Worm (Caenorhabditis elegans) whole organism, early embryonic: ENCODE results near the gene srx-47.

Experiments
- B0310.2 ChIP-seq: sonication (generic microtip); optimal IDR thresholded peaks from 2 replicates; lab custom pipeline; 2016; ENCODE audit warnings: mild to moderate bottlenecking, missing genetic modification characterization, missing compliant biosample characterization
- F13C5.2 ChIP-seq: sonication (generic microtip); optimal IDR thresholded peaks from 2 replicates; lab custom pipeline; 2017; ENCODE audit warnings: mild to moderate bottlenecking, missing genetic modification characterization, inconsistent platforms, missing compliant biosample characterization
- aly-1 ChIP-seq: sonication (generic microtip); optimal IDR thresholded peaks from 2 replicates; lab custom pipeline; 2016; ENCODE audit warnings: missing genetic modification characterization, missing compliant biosample characterization
- ama-1 ChIP-seq: fragments of 150-350 bp; optimal IDR thresholded peaks from 2 replicates; lab custom pipeline; 2014
- ceh-13 ChIP-seq: fragments of 200-800 bp; sonication (Bioruptor generic); optimal IDR thresholded peaks from 2 replicates; lab custom pipeline; 2018; ENCODE audit warnings: mild to moderate bottlenecking, missing genetic modification characterization, missing compliant biosample characterization
- ceh-36 ChIP-seq: sonication (generic microtip); optimal IDR thresholded peaks from 2 replicates; lab custom pipeline; 2016; ENCODE audit warnings: missing genetic modification characterization, inconsistent platforms, missing compliant biosample characterization
- ets-7 ChIP-seq: sonication (generic microtip); optimal IDR thresholded peaks from 2 replicates; lab custom pipeline; 2016; ENCODE audit warnings: missing genotype, missing genetic modification characterization, missing compliant biosample characterization
- flt-1 ChIP-seq: fragments of 200-800 bp; sonication (Bioruptor generic); IDR thresholded peaks from 2 replicates; pipeline ENCODE4 v1.3.6; 2022; ENCODE audit warnings: missing genetic modification characterization, missing compliant biosample characterization
- hmbx-1 ChIP-seq: sonication (generic microtip); optimal IDR thresholded peaks from 2 replicates; lab custom pipeline; 2016; ENCODE audit warnings: mild to moderate bottlenecking, missing genetic modification characterization, missing compliant biosample characterization
- hmg-4 ChIP-seq: fragments of 200-800 bp; sonication (Bioruptor generic); optimal IDR thresholded peaks from 2 replicates; lab custom pipeline; 2018; ENCODE audit warnings: mild to moderate bottlenecking, missing genetic modification characterization, missing compliant biosample characterization
- hnd-1 ChIP-seq: sonication (generic microtip); optimal IDR thresholded peaks from 2 replicates; lab custom pipeline; 2016; ENCODE audit warnings: missing genetic modification characterization, missing compliant biosample characterization
- pes-1 ChIP-seq: fragments of 200-800 bp; sonication (Bioruptor generic); IDR thresholded peaks from 2 replicates; pipeline ENCODE4 v1.3.6; 2022; ENCODE audit warnings: missing genetic modification reagents, missing genetic modification characterization, missing compliant biosample characterization
- scrt-1 ChIP-seq: fragments of 200-800 bp; sonication (Bioruptor generic); IDR thresholded peaks from 2 replicates; pipeline ENCODE4 v1.3.6; 2022; ENCODE audit warnings: missing genetic modification characterization, missing compliant biosample characterization
- sea-1 ChIP-seq: fragments of 200-800 bp; sonication (Bioruptor generic); conservative IDR thresholded peaks from 2 replicates; pipeline ENCODE4 v1.3.6; 2022; ENCODE audit warnings: missing genetic modification characterization, missing compliant biosample characterization
- tbx-11 ChIP-seq: fragments of 200-800 bp; sonication (Bioruptor generic); IDR thresholded peaks from 2 replicates; pipeline ENCODE4 v1.3.6; 2022; ENCODE audit warnings: missing genetic modification characterization, missing compliant biosample characterization
- tbx-37 ChIP-seq: fragments of 200-800 bp; sonication (Bioruptor generic); conservative IDR thresholded peaks from 2 replicates; pipeline ENCODE4 v1.3.6; 2022; ENCODE audit warnings: missing genetic modification reagents, missing genetic modification characterization, missing compliant biosample characterization
- tra-4 ChIP-seq: sonication (generic microtip); optimal IDR thresholded peaks from 2 replicates; lab custom pipeline; 2017; ENCODE audit warnings: missing genetic modification characterization, missing compliant biosample characterization

srx-47 gene

DNA sequence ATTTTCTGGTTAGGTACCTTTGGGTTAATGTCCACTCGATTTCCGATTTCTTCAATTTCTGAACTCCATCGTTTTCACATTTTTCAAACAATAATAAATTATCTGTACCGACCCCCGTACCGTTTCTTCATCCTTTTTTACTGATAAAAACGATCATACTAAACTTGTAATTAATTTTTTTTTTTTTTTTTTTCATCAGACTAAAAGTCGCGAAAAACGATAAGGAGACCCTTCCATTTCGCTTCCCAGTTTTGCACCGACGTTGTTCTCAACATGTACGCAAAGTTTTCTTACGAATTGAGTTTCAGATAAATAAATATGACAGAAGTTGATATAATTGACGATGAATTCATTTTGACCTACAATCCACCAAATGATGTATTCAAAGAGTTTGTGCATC, 28.6 kb upstream of the srx-47 start, which contains the start of gene F44A2.7:
Gene F44A2.7, plus strand, starts transcription at position 301 of the 400 bp plus-strand sequence.
- no peak for TF ChIP-seq B0310.2 (tag; lab: Kevin White, UChicago)
- no peak for TF ChIP-seq pes-1 (GFP tag; lab: Robert Waterston, UW)
- no peak for TF ChIP-seq tbx-37 (GFP tag; lab: Robert Waterston, UW)
- no peak for TF ChIP-seq hmbx-1 (tag; lab: Kevin White, UChicago)
- TF ChIP-seq tbx-11 (GFP tag; lab: Robert Waterston, UW), result no peak
- TF ChIP-seq hmg-4, result no peak
- TF ChIP-seq tra-4 (tag; lab: Kevin White, UChicago), result no peak
- no peak for TF ChIP-seq sea-1
- no peak for TF ChIP-seq ceh-13 (GFP tag; lab: Kevin White, UChicago)
- no peak for TF ChIP-seq hnd-1 (tag; lab: Kevin White, UChicago)
- TF ChIP-seq flt-1 (GFP tag; lab: Robert Waterston, UW), result no peak
- TF ChIP-seq aly-1 (tag; lab: Kevin White, UChicago), result no peak
- TF ChIP-seq F13C5.2 (tag; lab: Kevin White, UChicago), result no peak
- no peak for TF ChIP-seq ceh-36 (tag; lab: Kevin White, UChicago)
- no peak for TF ChIP-seq ama-1 (lab: Kevin White, UChicago)
- TF ChIP-seq ets-7 (tag; lab: Kevin White, UChicago), result no peak
- no peak for TF ChIP-seq scrt-1 (GFP tag; lab: Robert Waterston, UW)

DNA sequence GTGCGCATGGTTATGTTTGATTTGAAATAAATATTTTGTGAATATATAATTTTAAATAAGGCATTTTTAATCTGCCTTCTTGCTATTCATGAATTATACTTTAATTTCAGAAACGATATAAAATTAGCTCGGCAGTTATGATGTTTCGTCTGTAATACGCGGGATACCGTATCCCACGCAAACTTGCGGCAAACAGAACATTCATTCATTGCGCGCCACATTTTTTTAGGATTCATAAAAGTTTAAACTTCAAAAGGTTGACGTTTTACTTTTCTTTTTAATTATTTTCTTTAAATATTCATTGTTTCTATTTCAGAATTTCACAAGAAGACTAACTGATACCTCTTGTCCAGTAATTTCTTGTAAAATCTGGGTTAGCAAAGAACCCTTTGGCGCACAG, 26.9 kb upstream of the srx-47 start, which contains the start of gene tag-153:
Gene tag-153, plus strand, starts transcription at position 200 of the 400 bp plus-strand sequence.
- no peak for TF ChIP-seq pes-1 (GFP tag; lab: Robert Waterston, UW)
- no peak for TF ChIP-seq scrt-1 (GFP tag; lab: Robert Waterston, UW)

DNA sequence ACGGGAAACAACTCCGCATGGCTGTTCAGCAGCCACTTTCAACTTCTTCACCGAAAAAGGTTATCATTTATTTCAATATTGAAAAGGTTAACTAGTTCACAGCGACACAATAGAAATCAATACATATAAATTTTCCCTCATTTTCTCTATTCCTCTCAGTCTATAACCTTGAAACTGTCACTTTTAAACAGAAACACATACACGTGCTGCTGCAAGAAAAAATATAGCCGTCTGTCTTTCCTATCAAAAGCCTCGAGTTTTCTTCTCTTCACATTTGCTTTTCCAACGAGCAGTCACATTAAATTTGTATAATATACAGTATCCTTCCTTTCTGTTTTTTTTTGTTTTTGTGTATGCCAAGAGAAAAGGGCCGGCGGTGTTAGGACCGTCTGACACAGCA, 25.6 kb upstream of the srx-47 start:
- TF ChIP-seq tra-4 (tag; lab: Kevin White, UChicago), result no peak
- TF ChIP-seq B0310.2 (tag; lab: Kevin White, UChicago), result no peak
- no peak for TF ChIP-seq tbx-37 (GFP tag; lab: Robert Waterston, UW)
- no peak for TF ChIP-seq ama-1 (lab: Kevin White, UChicago)
- TF ChIP-seq hmg-4, result no peak
- TF ChIP-seq sea-1, result no peak
- no peak for TF ChIP-seq pes-1 (GFP tag; lab: Robert Waterston, UW)
- TF ChIP-seq F13C5.2 (tag; lab: Kevin White, UChicago), result no peak
- TF ChIP-seq ets-7 (tag; lab: Kevin White, UChicago), result no peak
- TF ChIP-seq ceh-36 (tag; lab: Kevin White, UChicago), result no peak
- no peak for TF ChIP-seq ceh-13 (GFP tag; lab: Kevin White, UChicago)
- no peak for TF ChIP-seq flt-1 (GFP tag; lab: Robert Waterston, UW)
- TF ChIP-seq hmbx-1 (tag; lab: Kevin White, UChicago), result no peak

DNA sequence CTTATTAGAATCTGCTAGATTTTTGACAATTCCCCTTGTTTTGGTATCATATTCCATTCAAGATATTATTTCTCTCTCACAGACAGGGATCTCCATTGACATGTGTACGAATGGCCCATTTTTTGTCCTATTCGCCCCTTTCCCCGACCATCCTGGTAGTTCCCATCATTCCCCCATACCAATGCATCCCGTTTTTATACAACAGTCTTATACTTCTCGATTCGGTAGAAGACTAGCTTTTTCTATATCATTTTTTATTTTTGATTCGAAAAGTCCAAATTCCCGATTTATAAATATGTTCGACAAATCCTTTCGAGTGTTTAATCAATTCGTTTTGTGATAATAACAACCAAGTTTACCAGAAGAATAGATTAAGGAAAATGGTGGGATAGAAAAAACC, 22.9 kb upstream of the srx-47 start:
- no peak for TF ChIP-seq ama-1 (lab: Kevin White, UChicago)
- TF ChIP-seq ets-7 (tag; lab: Kevin White, UChicago), result no peak
- TF ChIP-seq tbx-11 (GFP tag; lab: Robert Waterston, UW), result no peak

DNA sequence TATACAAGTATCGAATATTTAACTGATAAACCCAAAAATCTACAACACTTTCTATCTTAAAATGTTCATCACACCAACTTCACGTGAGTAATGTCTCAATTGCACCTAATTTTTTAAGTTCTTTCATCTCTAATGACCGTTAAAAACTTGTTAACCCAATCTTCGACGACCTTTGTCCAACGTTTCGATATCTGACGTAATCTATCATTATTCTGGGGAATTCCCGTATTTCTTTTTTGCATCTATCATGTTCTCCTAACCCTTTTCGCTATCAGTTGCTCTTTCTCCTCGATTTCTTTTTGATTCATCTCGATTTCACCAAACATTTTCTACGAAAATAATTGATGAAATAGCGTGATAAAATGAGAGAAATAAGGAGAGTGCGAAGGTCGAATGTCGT, 22.1 kb upstream of the srx-47 start:
- TF ChIP-seq F13C5.2 (tag; lab: Kevin White, UChicago), result no peak

DNA sequence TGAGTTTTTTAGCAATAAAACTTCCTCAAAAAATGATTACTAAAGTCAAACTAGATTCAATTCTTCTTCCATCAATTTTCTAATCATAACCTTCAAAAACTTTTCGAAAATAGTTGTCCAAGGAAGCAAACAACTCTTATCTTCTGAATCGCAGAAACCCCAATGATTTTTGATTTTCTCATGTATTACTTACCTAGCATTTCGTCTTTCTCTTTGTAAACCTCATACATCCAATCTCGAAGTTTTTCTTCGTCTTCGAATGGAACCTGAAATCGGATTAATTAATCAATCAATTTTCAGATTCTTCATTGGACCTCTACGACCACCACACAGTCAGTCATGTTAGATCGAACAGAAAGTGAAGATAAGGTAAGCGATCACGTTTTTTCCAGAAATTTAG, 21.1 kb upstream of the srx-47 start, which contains the start of gene K07B1.4:
Gene K07B1.4, plus strand, starts transcription at position 301 of the 400 bp plus-strand sequence.
- TF ChIP-seq hmbx-1 (tag; lab: Kevin White, UChicago), result no peak
- TF ChIP-seq aly-1 (tag; lab: Kevin White, UChicago), result no peak
- TF ChIP-seq hnd-1 (tag; lab: Kevin White, UChicago), result no peak
- TF ChIP-seq ama-1 (lab: Kevin White, UChicago), result no peak
- TF ChIP-seq tbx-37 (GFP tag; lab: Robert Waterston, UW), result no peak

DNA sequence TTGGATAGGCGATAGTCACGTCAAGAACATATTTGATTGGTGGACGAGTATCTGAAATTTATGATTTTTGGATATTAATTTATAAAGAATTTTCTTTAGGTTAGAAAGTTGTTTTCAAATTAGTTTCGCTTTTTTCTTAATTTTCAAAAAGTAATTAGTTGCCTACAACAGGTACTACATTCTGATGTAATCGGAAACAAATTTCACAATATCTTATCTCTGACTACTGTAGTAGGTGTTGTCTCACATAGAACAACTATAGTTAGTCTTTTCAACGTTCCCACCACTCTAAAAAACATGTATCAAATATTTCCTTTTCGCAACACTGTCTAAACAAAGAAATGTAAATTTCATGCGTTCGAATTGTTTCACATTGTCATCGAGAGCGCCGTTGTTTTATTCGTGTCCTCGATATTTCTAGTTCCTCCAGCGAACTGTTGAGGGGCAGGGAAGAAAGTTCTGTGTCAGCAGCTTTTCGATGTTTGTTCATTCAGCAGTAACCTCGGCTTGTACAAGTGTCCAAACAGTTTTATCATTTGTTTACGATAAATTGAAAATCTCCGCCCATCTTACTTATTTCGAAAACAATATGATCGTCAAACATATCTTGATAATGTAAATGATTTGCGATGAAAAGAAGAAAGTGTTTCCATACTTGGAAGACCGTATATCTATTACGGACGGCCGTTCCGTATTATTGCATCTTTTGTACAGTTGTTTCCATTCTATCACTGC, 20.4 kb upstream of the srx-47 start:
- TF ChIP-seq tra-4 (tag; lab: Kevin White, UChicago), result no peak
- no peak for TF ChIP-seq sea-1
- no peak for TF ChIP-seq pes-1 (GFP tag; lab: Robert Waterston, UW)
- TF ChIP-seq tbx-11 (GFP tag; lab: Robert Waterston, UW), result no peak
- TF ChIP-seq hmg-4, result no peak
- no peak for TF ChIP-seq ama-1 (lab: Kevin White, UChicago)
- no peak for TF ChIP-seq scrt-1 (GFP tag; lab: Robert Waterston, UW)
- no peak for TF ChIP-seq F13C5.2 (tag; lab: Kevin White, UChicago)
- TF ChIP-seq aly-1 (tag; lab: Kevin White, UChicago), result no peak
- no peak for TF ChIP-seq flt-1 (GFP tag; lab: Robert Waterston, UW)
- no peak for TF ChIP-seq ets-7 (tag; lab: Kevin White, UChicago)
- TF ChIP-seq B0310.2 (tag; lab: Kevin White, UChicago), result no peak
- no peak for TF ChIP-seq ceh-36 (tag; lab: Kevin White, UChicago)
- TF ChIP-seq hmbx-1 (tag; lab: Kevin White, UChicago), result no peak
- TF ChIP-seq hnd-1 (tag; lab: Kevin White, UChicago), result no peak
- no peak for TF ChIP-seq ceh-13 (GFP tag; lab: Kevin White, UChicago)
- TF ChIP-seq tbx-37 (GFP tag; lab: Robert Waterston, UW), result no peak
